Fruit fly (Drosophila melanogaster): Measurements from ENCODE around the gene CG4887.

Gene CG4887

dm6 chr2L:1157679-1158518 lies 14.9 kb upstream of the CG4887 start, which contains the start of gene capt (continued):
- TF ChIP-seq pb (GFP tag; optimal IDR thresholded peaks at IDR 0.05) (no peak), CG13424 (tag; optimal IDR thresholded peaks at IDR 0.05) (peak; percentile 45), tll (GFP tag; optimal IDR thresholded peaks at IDR 0.05) (no peak), CG2199 (GFP tag; IDR thresholded peaks at IDR 0.05) (no peak), oc (tag; optimal IDR thresholded peaks at IDR 0.05) (no peak), YL-1 (GFP tag; optimal IDR thresholded peaks at IDR 0.05) (no peak), gro (GFP tag; optimal IDR thresholded peaks at IDR 0.05) (peak; percentile 3), ap (GFP tag; IDR thresholded peaks at IDR 0.05) (no peak), CG9797 (GFP tag; optimal IDR thresholded peaks at IDR 0.05) (peak; percentile 53), Spps (tag; optimal IDR thresholded peaks at IDR 0.05) (no peak), CG4854 (GFP tag; optimal IDR thresholded peaks at IDR 0.05) (no peak), zfh2 (GFP tag; optimal IDR thresholded peaks at IDR 0.05) (peak; percentile 42), Nf-YA (GFP tag; IDR thresholded peaks at IDR 0.05) (no peak), danr (GFP tag; IDR thresholded peaks at IDR 0.05) (no peak), CG12744 (GFP tag; optimal IDR thresholded peaks at IDR 0.05) (no peak), slou (GFP tag; optimal IDR thresholded peaks at IDR 0.05) (no peak), CG12942 (GFP tag; optimal IDR thresholded peaks at IDR 0.05) (no peak), grn (GFP tag; optimal IDR thresholded peaks at IDR 0.05) (peak; percentile 11), salm (tag; optimal IDR thresholded peaks at IDR 0.05) (no peak), CoRest (tag; optimal IDR thresholded peaks at IDR 0.05) (peak; percentile 56), ci (GFP tag; IDR thresholded peaks at IDR 0.05) (peak; percentile 57; the same call in 1 of the 3 replicates), CG7745 (tag; optimal IDR thresholded peaks at IDR 0.05) (no peak), nau (GFP tag; optimal IDR thresholded peaks at IDR 0.05) (no peak), CG8388 (GFP tag; optimal IDR thresholded peaks at IDR 0.05) (peak; percentile 10), Hr39 (optimal IDR thresholded peaks at IDR 0.05) (no peak), ERR (GFP tag; optimal IDR thresholded peaks at IDR 0.05) (no peak), insv (GFP tag; optimal IDR thresholded peaks at IDR 0.05) (peak; percentile 51 to 85), Blimp-1 (GFP tag; optimal IDR thresholded peaks at IDR 0.05) (no peak), pnt (GFP tag; optimal IDR thresholded peaks at IDR 0.05) (no peak), D19A (tag; optimal IDR thresholded peaks at IDR 0.05) (no peak), CG16813 (GFP tag; IDR thresholded peaks at IDR 0.05; ENCODE audit: partially characterized antibody) (no peak), pros (GFP tag; optimal IDR thresholded peaks at IDR 0.05) (no peak), knrl (GFP tag; IDR thresholded peaks at IDR 0.05; ENCODE audit: partially characterized antibody) (no peak), emc (GFP tag; optimal IDR thresholded peaks at IDR 0.05) (no peak), hkb (optimal IDR thresholded peaks at IDR 0.05) (no peak), hkb (GFP tag; IDR thresholded peaks at IDR 0.05) (no peak), CG2202 (tag; optimal IDR thresholded peaks at IDR 0.05) (no peak), dan (GFP tag; IDR thresholded peaks at IDR 0.05) (no peak), CG33213 (GFP tag; optimal IDR thresholded peaks at IDR 0.05) (no peak), scrt (GFP tag; optimal IDR thresholded peaks at IDR 0.05) (peak; percentile 36), sug (tag; optimal IDR thresholded peaks at IDR 0.05) (peak; percentile 38), btn (GFP tag; optimal IDR thresholded peaks at IDR 0.05) (no peak), zfh1 (GFP tag; IDR thresholded peaks at IDR 0.05) (0 out of 3 replicates have a peak, but pooled peaks have one; percentile 30), usp (GFP tag; optimal IDR thresholded peaks at IDR 0.05) (no peak), sqz (GFP tag; optimal IDR thresholded peaks at IDR 0.05) (no peak), HHEX (GFP tag; optimal IDR thresholded peaks at IDR 0.05) (no peak), CrebB (tag; optimal IDR thresholded peaks at IDR 0.05) (no peak), CG1024 (GFP tag; IDR thresholded peaks at IDR 0.05) (no peak), CG2712 (tag; optimal IDR thresholded peaks at IDR 0.05) (peak; percentile 24), mld (GFP tag; IDR thresholded peaks at IDR 0.05; ENCODE audit: partially characterized antibody) (no peak)
